Worm (Caenorhabditis elegans): Measurements from ENCODE around the gene kbp-3.

- TF ChIP-seq lin-39 (tag; optimal IDR thresholded peaks at IDR 0.05), result no peak
- TF ChIP-seq jun-1 (tag; optimal IDR thresholded peaks at IDR 0.05), result no peak
- TF ChIP-seq lin-35 (GFP tag; optimal IDR thresholded peaks at IDR 0.05), result no peak
- TF ChIP-seq rnt-1 (tag; optimal IDR thresholded peaks at IDR 0.05), result no peak
- TF ChIP-seq aly-2 (tag; optimal IDR thresholded peaks at IDR 0.05), result no peak
- no peak for TF ChIP-seq lin-13 (GFP tag; optimal IDR thresholded peaks at IDR 0.05)
- TF ChIP-seq mep-1 (tag; optimal IDR thresholded peaks at IDR 0.05), result no peak
Observed at ce11 chrII:14381450-14381849, 8.4 kb downstream of the kbp-3 start, which contains the start of gene sdz-26.
